Worm (Caenorhabditis elegans) whole organism, L1 larva: Measurements from ENCODE around the gene R05H10.3.

Experiments used
- C04F5.9 ChIP-seq: sonication (generic microtip); optimal IDR thresholded peaks from 2 replicates; lab custom pipeline; 2016; ENCODE audit warnings: missing genetic modification characterization, missing compliant biosample characterization
- C16A3.4 ChIP-seq: fragments of 150-350 bp; optimal IDR thresholded peaks from 2 replicates; lab custom pipeline; 2014; ENCODE audit warnings: missing biosample characterization, missing genetic modification characterization
- aha-1 ChIP-seq: fragments of 150-350 bp; optimal IDR thresholded peaks from 2 replicates; lab custom pipeline; 2014; ENCODE audit warnings: missing biosample characterization, missing genetic modification characterization
- alr-1 ChIP-seq: fragments of 200-800 bp; sonication (Bioruptor generic); optimal IDR thresholded peaks from 2 replicates; lab custom pipeline; 2018; ENCODE audit warnings: borderline replicate concordance, mild to moderate bottlenecking, missing genetic modification characterization, missing compliant biosample characterization
- ceh-63 ChIP-seq: fragments of 200-800 bp; sonication (Bioruptor generic); optimal IDR thresholded peaks from 2 replicates; lab custom pipeline; 2018; ENCODE audit warnings: mild to moderate bottlenecking, missing genetic modification characterization, missing compliant biosample characterization
- dpl-1 ChIP-seq, 3 experiments: fragments of 150-350 bp in 2 of 3; sonication (generic microtip) in 1 of 3; optimal IDR thresholded peaks; 2 replicates each; lab custom pipeline; 2014 to 2017; ENCODE audit warnings: missing biosample characterization in 3 of 3, missing genetic modification characterization in 3 of 3, missing genetic modification reagents in 3 of 3
- dsc-1 ChIP-seq: sonication (generic microtip); optimal IDR thresholded peaks from 2 replicates; lab custom pipeline; 2016; ENCODE audit warnings: mild to moderate bottlenecking, missing genetic modification characterization, missing compliant biosample characterization
- efl-3 ChIP-seq: fragments of 200-800 bp; sonication (Bioruptor generic); optimal IDR thresholded peaks from 2 replicates; lab custom pipeline; 2018; ENCODE audit warnings: mild to moderate bottlenecking, missing genetic modification characterization, missing compliant biosample characterization
- egl-13 ChIP-seq: sonication (generic microtip); optimal IDR thresholded peaks from 2 replicates; lab custom pipeline; 2016; ENCODE audit warnings: missing genotype, missing genetic modification reagents, missing genetic modification characterization, missing compliant biosample characterization
- egl-27 ChIP-seq, 2 experiments: fragments of 150-350 bp in 1 of 2; sonication (generic microtip); optimal IDR thresholded peaks; 3 replicates each; lab custom pipeline; 2017 to 2018; ENCODE audit warnings: missing biosample characterization in 2 of 2, missing genetic modification characterization in 2 of 2, missing genetic modification reagents in 2 of 2
- elt-2 ChIP-seq: sonication (generic microtip); optimal IDR thresholded peaks from 2 replicates; lab custom pipeline; 2016; ENCODE audit warnings: missing genetic modification characterization, mild to moderate bottlenecking, inconsistent platforms, missing compliant biosample characterization, missing genetic modification reagents
- elt-3 ChIP-seq, 6 experiments: fragments of 150-350 bp in 1 of 6; sonication (generic microtip); optimal IDR thresholded peaks; 2 replicates each; lab custom pipeline; 2017 to 2018; ENCODE audit warnings: missing biosample characterization in 6 of 6, missing genetic modification characterization in 6 of 6, inconsistent platforms in 1 of 6
- ets-5 ChIP-seq: fragments of 200-800 bp; sonication (Bioruptor generic); IDR thresholded peaks from 2 replicates; pipeline ENCODE4 v1.3.6; 2022; ENCODE audit warnings: missing genetic modification characterization, missing compliant biosample characterization
- fkh-8 ChIP-seq: sonication (generic microtip); optimal IDR thresholded peaks from 2 replicates; lab custom pipeline; 2016; ENCODE audit warnings: mild to moderate bottlenecking, missing genetic modification characterization, missing compliant biosample characterization
- grh-1 ChIP-seq: fragments of 200-800 bp; sonication (Bioruptor generic); IDR thresholded peaks from 2 replicates; pipeline ENCODE4 v1.3.6; 2022; ENCODE audit warnings: missing genetic modification reagents, missing genetic modification characterization, missing compliant biosample characterization
- hlh-4 ChIP-seq: sonication (generic microtip); optimal IDR thresholded peaks from 2 replicates; lab custom pipeline; 2016; ENCODE audit warnings: mild to moderate bottlenecking, missing genetic modification characterization, missing compliant biosample characterization
- hpl-2 ChIP-seq: fragments of 150-350 bp; optimal IDR thresholded peaks from 2 replicates; lab custom pipeline; 2014; ENCODE audit warnings: missing biosample characterization, missing genetic modification reagents, missing genetic modification characterization
- jun-1 ChIP-seq: fragments of 150-350 bp; optimal IDR thresholded peaks from 2 replicates; lab custom pipeline; 2014; ENCODE audit warnings: missing biosample characterization, missing genetic modification reagents, missing genetic modification characterization
- lin-13 ChIP-seq: fragments of 150-350 bp; optimal IDR thresholded peaks from 2 replicates; lab custom pipeline; 2014; ENCODE audit warnings: missing biosample characterization, missing genetic modification reagents, missing genetic modification characterization
- lin-14 ChIP-seq: fragments of 200-800 bp; sonication (Bioruptor generic); optimal IDR thresholded peaks from 2 replicates; lab custom pipeline; 2018; ENCODE audit warnings: mild to moderate bottlenecking, missing genetic modification characterization, moderate library complexity, missing compliant biosample characterization
- lin-35 ChIP-seq, 2 experiments: fragments of 150-350 bp; optimal IDR thresholded peaks; 2 replicates each; lab custom pipeline; 2014; ENCODE audit warnings: missing biosample characterization in 2 of 2, missing genetic modification characterization in 2 of 2, missing genetic modification reagents in 2 of 2
- lin-39 ChIP-seq: fragments of 150-350 bp; optimal IDR thresholded peaks from 2 replicates; lab custom pipeline; 2014; ENCODE audit warnings: missing biosample characterization, missing genetic modification reagents, missing genetic modification characterization
- mab-9 ChIP-seq: fragments of 200-800 bp; sonication (Bioruptor generic); IDR thresholded peaks from 2 replicates; pipeline ENCODE4 v1.3.6; 2022; ENCODE audit warnings: missing genetic modification reagents, missing genetic modification characterization, missing compliant biosample characterization
- mep-1 ChIP-seq: fragments of 150-350 bp; optimal IDR thresholded peaks from 2 replicates; lab custom pipeline; 2014; ENCODE audit warnings: missing biosample characterization, missing genetic modification characterization
- nhr-11 ChIP-seq: fragments of 150-350 bp; optimal IDR thresholded peaks from 2 replicates; lab custom pipeline; 2014; ENCODE audit warnings: missing biosample characterization, missing genetic modification characterization
- nhr-20 ChIP-seq: sonication (generic microtip); optimal IDR thresholded peaks from 2 replicates; lab custom pipeline; 2016; ENCODE audit warnings: mild to moderate bottlenecking, missing genetic modification characterization, missing compliant biosample characterization
- nhr-47 ChIP-seq: sonication (generic microtip); optimal IDR thresholded peaks from 2 replicates; lab custom pipeline; 2016; ENCODE audit warnings: mild to moderate bottlenecking, missing genetic modification characterization, moderate library complexity, missing compliant biosample characterization
- nhr-77 ChIP-seq: fragments of 150-350 bp; optimal IDR thresholded peaks from 2 replicates; lab custom pipeline; 2014; ENCODE audit warnings: missing biosample characterization, missing genetic modification characterization
- nhr-85 ChIP-seq: sonication (generic microtip); peaks from one replicate; lab custom pipeline; 2016; ENCODE audit warnings: missing genetic modification characterization, inconsistent platforms, missing compliant biosample characterization
- pag-3 ChIP-seq: sonication (generic microtip); optimal IDR thresholded peaks from 2 replicates; lab custom pipeline; 2017; ENCODE audit warnings: missing genetic modification characterization, mild to moderate bottlenecking, missing compliant biosample characterization, antibody characterized with exemption, borderline replicate concordance; ENCODE audit not compliant: insufficient read depth
- rnt-1 ChIP-seq: sonication (generic microtip); optimal IDR thresholded peaks from 2 replicates; lab custom pipeline; 2016; ENCODE audit warnings: mild to moderate bottlenecking, missing genetic modification characterization, moderate library complexity, missing compliant biosample characterization
- snu-23 ChIP-seq: sonication (generic microtip); optimal IDR thresholded peaks from 2 replicates; lab custom pipeline; 2016; ENCODE audit warnings: missing genetic modification characterization, missing compliant biosample characterization
- sox-4 ChIP-seq: sonication (generic microtip); optimal IDR thresholded peaks from 2 replicates; lab custom pipeline; 2016; ENCODE audit warnings: missing genetic modification characterization, missing compliant biosample characterization
- swsn-7 ChIP-seq: sonication (generic microtip); optimal IDR thresholded peaks from 2 replicates; lab custom pipeline; 2016; ENCODE audit warnings: missing genetic modification characterization, missing compliant biosample characterization
- tbx-2 ChIP-seq: sonication (generic microtip); optimal IDR thresholded peaks from 2 replicates; lab custom pipeline; 2016; ENCODE audit warnings: missing genetic modification characterization, missing compliant biosample characterization
- unc-86 ChIP-seq: sonication (generic microtip); optimal IDR thresholded peaks from 2 replicates; lab custom pipeline; 2016; ENCODE audit warnings: missing genetic modification characterization, missing compliant biosample characterization
- unc-98 ChIP-seq: fragments of 200-800 bp; sonication (Bioruptor generic); IDR thresholded peaks from 2 replicates; pipeline ENCODE4 v1.3.6; 2022; ENCODE audit warnings: missing genetic modification characterization, missing compliant biosample characterization
- xbp-1 ChIP-seq: sonication (generic microtip); optimal IDR thresholded peaks from 2 replicates; lab custom pipeline; 2016; ENCODE audit warnings: missing genetic modification characterization, missing compliant biosample characterization
- zip-4 ChIP-seq: fragments of 200-800 bp; sonication (Bioruptor generic); optimal IDR thresholded peaks from 2 replicates; lab custom pipeline; 2018; ENCODE audit warnings: mild to moderate bottlenecking, missing genetic modification characterization, moderate library complexity, missing compliant biosample characterization

Gene R05H10.3

ce11 chrII:14856922-14857321 lies 12.8 kb upstream of the R05H10.3 start, which contains the start of gene rbm-28 (continued):
- no peak for TF ChIP-seq hlh-4 (tag; lab: Kevin White, UChicago)
- no peak for TF ChIP-seq mab-9
- no peak for TF ChIP-seq rnt-1 (tag; lab: Kevin White, UChicago)
- TF ChIP-seq xbp-1 (tag; lab: Kevin White, UChicago): peak; percentile 34
- TF ChIP-seq sox-4 (tag; lab: Kevin White, UChicago): peak; percentile 8
- no peak for TF ChIP-seq egl-27 (tag; optimal IDR thresholded peaks at IDR 0.05; lab: Kevin White, UChicago)
- TF ChIP-seq aha-1 (tag; lab: Kevin White, UChicago): no peak
- TF ChIP-seq C04F5.9 (tag; lab: Kevin White, UChicago): no peak
- TF ChIP-seq pag-3 (tag; lab: Kevin White, UChicago): no peak
- TF ChIP-seq fkh-8 (tag; lab: Kevin White, UChicago): peak; percentile 36
- peak; percentile 48 for TF ChIP-seq tbx-2
- TF ChIP-seq alr-1 (tag; lab: Kevin White, UChicago): no peak
- TF ChIP-seq efl-3 (GFP tag; lab: Kevin White, UChicago): no peak
- TF ChIP-seq jun-1 (tag; lab: Kevin White, UChicago): no peak
- peak; percentile 19 for TF ChIP-seq swsn-7
- TF ChIP-seq grh-1 (GFP tag; lab: Robert Waterston, UW): no peak
- peak; percentile 25 for TF ChIP-seq nhr-20 (tag; lab: Kevin White, UChicago)
- TF ChIP-seq egl-13 (tag; lab: Kevin White, UChicago): peak; percentile 31
- no peak for TF ChIP-seq nhr-11 (tag; lab: Kevin White, UChicago)
- TF ChIP-seq C16A3.4: no peak

DNA sequence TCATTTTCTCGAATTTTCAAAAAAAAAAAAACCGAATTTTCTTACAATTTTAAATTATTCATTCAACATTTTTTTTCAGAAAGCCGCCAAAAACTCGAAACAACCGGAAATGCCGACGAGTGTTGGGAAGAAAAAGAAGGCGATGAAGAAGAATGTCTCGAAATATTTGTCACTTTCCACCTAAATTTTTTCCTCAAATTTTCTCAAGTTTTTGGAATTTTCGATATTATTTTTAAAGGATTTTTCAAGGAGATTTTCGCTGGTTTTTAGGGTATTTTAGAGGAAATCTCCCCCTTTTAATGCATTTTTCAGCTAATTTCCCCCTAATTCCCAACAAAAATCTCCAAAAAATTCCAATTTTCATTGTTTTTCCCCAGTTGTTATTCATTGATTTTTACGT lies 3.6 kb upstream of the R05H10.3 start:
- TF ChIP-seq lin-39 (tag; lab: Kevin White, UChicago) (no peak), nhr-11 (tag; lab: Kevin White, UChicago) (no peak)

ce11 chrII:14866668-14867067 lies 3.1 kb upstream of the R05H10.3 start, which contains the start of gene gpx-2:
Gene gpx-2, plus strand, starts transcription at chrII:14866766.
- no peak for TF ChIP-seq nhr-77
- no peak for TF ChIP-seq rnt-1 (tag; lab: Kevin White, UChicago)
- peak; percentile 34 for TF ChIP-seq nhr-85
- no peak for TF ChIP-seq ets-5 (GFP tag; lab: Robert Waterston, UW)
- TF ChIP-seq elt-2 (tag; lab: Kevin White, UChicago): peak; percentile 11
- TF ChIP-seq, all 84 proteins: peak for 2

- no peak for TF ChIP-seq swsn-7
- TF ChIP-seq elt-3 (tag; optimal IDR thresholded peaks at IDR 0.05; lab: Kevin White, UChicago): no peak
- no peak for TF ChIP-seq xbp-1 (tag; lab: Kevin White, UChicago)
- no peak for TF ChIP-seq mep-1 (tag; lab: Kevin White, UChicago)
- no peak for TF ChIP-seq lin-14 (GFP tag; lab: Kevin White, UChicago)
- TF ChIP-seq snu-23 (GFP tag; lab: Kevin White, UChicago): no peak
- TF ChIP-seq dsc-1: no peak
- no peak for TF ChIP-seq mab-9
- no peak for TF ChIP-seq hlh-4 (tag; lab: Kevin White, UChicago)
- TF ChIP-seq lin-13 (GFP tag; lab: Kevin White, UChicago): no peak
- no peak for TF ChIP-seq hpl-2 (GFP tag; lab: Kevin White, UChicago)
These were observed 2.2 kb upstream of the R05H10.3 start for ce11 chrII:14867530-14867929.

- no peak for TF ChIP-seq zip-4 (GFP tag; lab: Kevin White, UChicago)
- no peak for TF ChIP-seq jun-1 (tag; lab: Kevin White, UChicago)
- TF ChIP-seq unc-86 (tag; lab: Kevin White, UChicago): no peak
- no peak for TF ChIP-seq mep-1 (tag; lab: Kevin White, UChicago)
- no peak for TF ChIP-seq aha-1 (tag; lab: Kevin White, UChicago)
- TF ChIP-seq rnt-1 (tag; lab: Kevin White, UChicago): no peak
- TF ChIP-seq mab-9: no peak
- TF ChIP-seq egl-13 (tag; lab: Kevin White, UChicago): no peak
- no peak for TF ChIP-seq dpl-1 (GFP tag; optimal IDR thresholded peaks at IDR 0.05; lab: Kevin White, UChicago)
- TF ChIP-seq dsc-1: no peak
- TF ChIP-seq alr-1 (tag; lab: Kevin White, UChicago): no peak
- no peak for TF ChIP-seq ceh-63 (GFP tag; lab: Kevin White, UChicago)
- no peak for TF ChIP-seq C16A3.4
- no peak for TF ChIP-seq nhr-47 (tag; lab: Kevin White, UChicago)
- TF ChIP-seq unc-98 (GFP tag; lab: Robert Waterston, UW): no peak
- TF ChIP-seq lin-35 (GFP tag; optimal IDR thresholded peaks at IDR 0.05; lab: Kevin White, UChicago): no peak
These were observed 7.0 kb downstream of the R05H10.3 start, which contains the start of gene Y53F4A.2 for ce11 chrII:14876737-14877203. Gene Y53F4A.2, minus strand, starts transcription at chrII:14877153.
